Fruit fly (Drosophila melanogaster): Measurements from ENCODE around the gene caps.

DNA sequence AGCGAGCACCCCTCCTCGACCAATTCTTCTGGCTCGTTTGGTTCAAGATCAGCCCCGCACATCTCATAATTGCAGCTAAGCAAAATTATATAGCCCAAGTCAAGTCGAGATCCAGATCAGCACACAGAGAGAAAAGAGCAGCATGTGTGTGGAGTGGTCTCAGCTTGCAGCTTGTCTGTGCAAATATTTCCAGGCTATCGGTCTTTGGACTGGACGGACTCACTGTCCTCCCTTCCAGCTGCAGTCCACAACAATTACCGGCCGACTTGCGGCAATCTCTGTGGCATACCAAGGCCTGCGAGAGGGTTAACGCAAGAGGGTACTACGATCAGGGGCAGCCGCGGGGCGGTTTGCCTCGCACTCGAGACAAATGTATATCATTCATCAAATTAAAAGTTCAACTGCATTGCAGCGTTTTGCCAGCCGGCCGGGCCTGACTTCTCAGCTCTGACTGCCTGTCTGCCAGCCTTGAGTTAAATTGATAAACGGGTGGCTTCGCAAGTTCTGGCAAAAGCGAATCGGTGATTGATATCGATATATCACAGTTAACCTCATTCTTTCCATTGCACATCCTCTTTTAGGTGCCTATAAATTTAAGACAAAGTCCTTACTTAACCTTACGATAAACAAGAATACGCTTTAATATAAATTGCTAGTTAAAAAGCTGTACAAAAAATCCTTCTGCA is 27.0 kb downstream of the caps start:
- TF ChIP-seq bab1 (GFP tag; optimal IDR thresholded peaks at IDR 0.05) (no peak), ovo (GFP tag; optimal IDR thresholded peaks at IDR 0.05) (no peak), CG7045 (GFP tag; optimal IDR thresholded peaks at IDR 0.05) (no peak), toe (GFP tag; optimal IDR thresholded peaks at IDR 0.05) (no peak), CG12768 (GFP tag; optimal IDR thresholded peaks at IDR 0.05) (no peak), cnc (optimal IDR thresholded peaks at IDR 0.05) (no peak), Mnt (GFP tag; optimal IDR thresholded peaks at IDR 0.05) (no peak), pad (GFP tag; optimal IDR thresholded peaks at IDR 0.05) (no peak), CG33017 (tag; optimal IDR thresholded peaks at IDR 0.05) (no peak), cic (GFP tag; optimal IDR thresholded peaks at IDR 0.05) (no peak), Clk (GFP tag; optimal IDR thresholded peaks at IDR 0.05) (no peak)
